Fruit fly (Drosophila melanogaster) whole organism, embryonic: ENCODE results near the gene MCU.

ENCODE experiments used
- Antp ChIP-seq: fragments of 200-800 bp; sonication (Bioruptor generic); optimal IDR thresholded peaks from 3 replicates; lab custom pipeline; 2016; ENCODE audit warnings: missing biosample characterization, missing genetic modification characterization
- CG7556 ChIP-seq: fragments of 200-800 bp; sonication (Bioruptor generic); optimal IDR thresholded peaks from 2 replicates; lab custom pipeline; 2017; ENCODE audit warnings: missing biosample characterization, mild to moderate bottlenecking, missing genetic modification characterization
- CG7928 ChIP-seq: fragments of 200-800 bp; sonication (Bioruptor generic); optimal IDR thresholded peaks from 2 replicates; lab custom pipeline; 2017; ENCODE audit warnings: missing biosample characterization, mild to moderate bottlenecking, missing genetic modification characterization
- MTF-1 ChIP-seq: fragments of 200-800 bp; sonication (Bioruptor generic); optimal IDR thresholded peaks from 2 replicates; lab custom pipeline; 2018; ENCODE audit warnings: missing biosample characterization, mild to moderate bottlenecking, missing genetic modification characterization, borderline replicate concordance
- Ravus ChIP-seq: fragments of 200-800 bp; sonication (Bioruptor generic); IDR thresholded peaks from 2 replicates; pipeline ENCODE4 v1.3.6; 2022; ENCODE audit warnings: missing biosample characterization, missing genetic modification characterization
- corto ChIP-seq: fragments of 200-800 bp; sonication (Bioruptor generic); optimal IDR thresholded peaks from 2 replicates; lab custom pipeline; 2016; ENCODE audit warnings: missing biosample characterization, mild to moderate bottlenecking, missing genetic modification characterization, moderate library complexity
- fru ChIP-seq: fragments of >200 bp; optimal IDR thresholded peaks from 2 replicates; lab custom pipeline; 2017

DNA sequence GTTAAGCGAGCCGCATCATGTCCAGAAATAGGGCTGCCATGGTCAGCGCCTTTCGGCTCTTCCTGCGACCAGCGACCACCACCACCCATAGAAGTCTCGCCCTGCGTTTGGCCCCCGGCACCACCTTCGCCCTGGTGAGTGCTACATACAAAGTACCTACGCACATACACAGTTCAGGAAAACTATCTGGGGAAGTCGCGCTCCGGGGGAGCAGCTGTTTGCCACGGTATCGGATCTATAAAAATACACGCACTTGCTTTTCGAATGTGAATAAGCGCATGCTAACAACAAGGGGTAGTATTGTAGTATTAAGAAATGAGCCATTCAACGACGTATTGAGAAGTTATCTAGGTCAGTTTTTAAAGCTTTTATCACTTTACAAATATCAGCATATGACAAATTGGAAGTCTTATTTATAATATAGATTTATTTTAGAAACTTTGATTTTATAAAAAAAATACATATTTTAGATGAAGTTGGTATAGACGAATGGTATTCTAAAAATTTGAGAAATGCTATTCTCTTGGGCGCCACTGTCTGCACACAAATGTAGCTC lies 1.4 kb downstream of the MCU start:
- TF ChIP-seq corto (GFP tag; lab: Kevin White, UChicago) (no peak), CG7556 (GFP tag; lab: Kevin White, UChicago) (peak; percentile 69), MTF-1 (no peak), fru (no peak), CG7928 (GFP tag; lab: Kevin White, UChicago) (no peak), Ravus (no peak), Antp (GFP tag; lab: Kevin White, UChicago) (peak; percentile 12)
